Fruit fly (Drosophila melanogaster): ENCODE results near the gene CG14982.

DNA sequence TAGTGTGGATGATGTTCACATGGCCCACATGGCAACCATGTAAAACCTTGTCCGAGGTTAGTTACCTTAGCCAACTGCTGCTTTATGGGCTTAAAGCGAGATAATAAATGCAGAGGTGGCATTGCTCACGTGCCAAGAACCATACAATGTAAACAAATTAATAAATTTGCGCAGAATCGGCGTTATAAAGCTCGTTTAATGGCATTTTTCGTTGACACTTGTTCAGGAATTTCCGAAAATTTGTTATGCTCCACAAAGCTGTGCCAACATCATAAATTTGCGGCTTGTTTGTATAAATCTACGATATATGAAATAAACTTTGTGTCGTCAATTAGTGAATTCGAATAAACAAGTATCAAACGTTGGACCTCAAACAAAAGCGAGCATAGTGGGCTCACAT, 10.7 kb upstream of the CG14982 start:
- no peak for TF ChIP-seq CG1620 (GFP tag; optimal IDR thresholded peaks at IDR 0.05)
- no peak for TF ChIP-seq CG33017 (tag; optimal IDR thresholded peaks at IDR 0.05)
- TF ChIP-seq cnc (optimal IDR thresholded peaks at IDR 0.05) = no peak
